Worm (Caenorhabditis elegans): ENCODE results near the gene snf-11.

DNA sequence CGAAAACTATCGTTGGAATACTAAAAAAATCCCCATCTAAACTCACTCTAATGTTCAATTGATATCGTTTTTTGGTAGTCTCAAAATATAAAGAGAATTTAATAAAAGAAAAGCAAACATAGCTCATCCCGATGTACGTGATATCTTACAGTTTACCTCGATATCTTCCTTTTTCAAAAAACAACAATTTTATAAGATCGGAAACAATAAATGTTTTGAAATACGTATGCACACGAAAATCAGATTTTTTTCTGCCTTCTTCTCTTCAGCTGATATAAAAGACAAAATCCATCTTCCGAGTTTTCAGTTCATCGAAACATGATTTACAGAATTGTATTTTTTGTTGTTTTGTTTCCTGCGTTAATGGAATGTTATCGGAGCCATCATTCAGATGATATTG, 37.2 kb downstream of the snf-11 start, which contains the start of gene clec-222:
- TF ChIP-seq ceh-43 (GFP tag; optimal IDR thresholded peaks at IDR 0.05) (no peak), ztf-11 (tag; optimal IDR thresholded peaks at IDR 0.05) (no peak), mab-5 (tag; optimal IDR thresholded peaks at IDR 0.05) (no peak), ceh-39 (tag; optimal IDR thresholded peaks at IDR 0.05) (no peak), lin-32 (GFP tag; optimal IDR thresholded peaks at IDR 0.05) (no peak), M03D4.4 (tag; optimal IDR thresholded peaks at IDR 0.05) (no peak), nhr-12 (tag; optimal IDR thresholded peaks at IDR 0.05) (no peak), snpc-4 (tag; optimal IDR thresholded peaks at IDR 0.05) (no peak), mep-1 (tag; optimal IDR thresholded peaks at IDR 0.05) (no peak), lsy-2 (tag; optimal IDR thresholded peaks at IDR 0.05) (no peak), pha-4 (tag; optimal IDR thresholded peaks at IDR 0.05) (no peak), elt-3 (tag; optimal IDR thresholded peaks at IDR 0.05) (no peak), nhr-237 (tag; optimal IDR thresholded peaks at IDR 0.05) (no peak), unc-62 (GFP tag; optimal IDR thresholded peaks at IDR 0.05) (no peak)
